Fruit fly (Drosophila melanogaster): ENCODE data around the gene beta-PheRS.

The beta-PheRS gene

DNA sequence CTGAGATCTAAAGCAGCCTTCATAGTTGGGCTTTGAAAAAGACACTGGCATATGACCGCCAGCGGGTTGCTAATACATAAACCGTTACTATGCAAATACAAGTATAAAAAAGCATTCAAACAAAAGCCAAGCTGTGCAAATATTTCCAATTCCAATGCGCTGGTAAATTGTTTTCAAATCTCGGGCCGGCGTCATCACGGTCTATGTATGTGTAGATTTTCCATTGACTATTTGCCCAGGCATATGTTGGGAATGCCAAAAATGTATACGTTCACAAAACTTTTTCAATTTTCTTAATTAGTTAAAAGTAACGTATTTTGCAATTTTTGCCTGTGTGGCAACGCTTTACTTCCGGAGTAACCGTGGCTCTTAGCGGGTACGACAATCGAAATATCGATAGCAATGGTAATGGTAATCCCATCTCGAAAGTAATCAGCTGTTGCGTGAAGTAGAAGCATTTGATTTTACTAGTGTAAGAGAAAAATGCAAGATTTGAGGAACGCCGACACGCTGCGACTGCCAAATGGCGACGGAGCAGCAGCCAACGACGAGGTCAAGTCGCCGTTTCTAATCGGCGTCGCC, 37.4 kb upstream of the beta-PheRS start, which contains the start of the genes CG34290 and Uck (continued):
- TF ChIP-seq NK7.1 (GFP tag; optimal IDR thresholded peaks at IDR 0.05): peak; percentile 84
- TF ChIP-seq CG16779 (GFP tag; IDR thresholded peaks at IDR 0.05): no peak; the same call in 1 of the 2 replicates
- TF ChIP-seq otp (GFP tag; IDR thresholded peaks at IDR 0.05): peak; percentile 89
- TF ChIP-seq MESR4 (GFP tag; optimal IDR thresholded peaks at IDR 0.05): peak; percentile 77
- peak; percentile 80 for TF ChIP-seq phol (tag; optimal IDR thresholded peaks at IDR 0.05)
- TF ChIP-seq CG6813 (GFP tag; optimal IDR thresholded peaks at IDR 0.05): peak; percentile 81
- peak; percentile 63 for TF ChIP-seq CG13424 (tag; optimal IDR thresholded peaks at IDR 0.05)
- TF ChIP-seq CG10147 (GFP tag; optimal IDR thresholded peaks at IDR 0.05): peak; percentile 79
- peak; percentile 15; the same call in 1 of the 2 replicates for TF ChIP-seq CG6272 (GFP tag; IDR thresholded peaks at IDR 0.05)
- peak; percentile 66 for TF ChIP-seq emc (GFP tag; optimal IDR thresholded peaks at IDR 0.05)
- TF ChIP-seq Ada2b (GFP tag; IDR thresholded peaks at IDR 0.05): peak; percentile 39; the same call in 1 of the 2 replicates
- peak; percentile 91 for TF ChIP-seq CG15514 (GFP tag; optimal IDR thresholded peaks at IDR 0.05)
- peak; percentile 79 for TF ChIP-seq dm (GFP tag; optimal IDR thresholded peaks at IDR 0.05)
- peak; percentile 27 for TF ChIP-seq CG13123 (GFP tag; optimal IDR thresholded peaks at IDR 0.05)
- no peak for TF ChIP-seq sc (optimal IDR thresholded peaks at IDR 0.05)
- TF ChIP-seq sc (GFP tag; optimal IDR thresholded peaks at IDR 0.05): peak; percentile 51
- no peak for TF ChIP-seq CG4730 (GFP tag; IDR thresholded peaks at IDR 0.05)
- 0 out of 3 replicates have a peak, but pooled peaks have one; percentile 50 for TF ChIP-seq sr (GFP tag; IDR thresholded peaks at IDR 0.05)
- TF ChIP-seq CG1602 (GFP tag; optimal IDR thresholded peaks at IDR 0.05): peak; percentile 32
- peak; percentile 53 to 77 for TF ChIP-seq chif (GFP tag; optimal IDR thresholded peaks at IDR 0.05)
- TF ChIP-seq CG30403 (GFP tag; optimal IDR thresholded peaks at IDR 0.05): peak; percentile 52
- peak; percentile 9 for TF ChIP-seq gcm2 (GFP tag; optimal IDR thresholded peaks at IDR 0.05)
- peak; percentile 77 for TF ChIP-seq CG16813 (GFP tag; IDR thresholded peaks at IDR 0.05; ENCODE audit: partially characterized antibody)
- peak; percentile 92 for TF ChIP-seq NfI (GFP tag; optimal IDR thresholded peaks at IDR 0.05)
- no peak for TF ChIP-seq CG14965 (GFP tag; optimal IDR thresholded peaks at IDR 0.05; ENCODE audit: borderline replicate concordance)
- TF ChIP-seq CG30020 (tag; optimal IDR thresholded peaks at IDR 0.05): peak; percentile 36
- TF ChIP-seq Rfx (GFP tag; IDR thresholded peaks at IDR 0.05): peak; percentile 89
- peak; percentile 77 for TF ChIP-seq Doc3 (GFP tag; IDR thresholded peaks at IDR 0.05; ENCODE audit: partially characterized antibody)
- TF ChIP-seq Nf-YB (GFP tag; optimal IDR thresholded peaks at IDR 0.05): peak; percentile 63
- peak; percentile 80 for TF ChIP-seq H15 (GFP tag; IDR thresholded peaks at IDR 0.05)
- TF ChIP-seq H2.0 (GFP tag; IDR thresholded peaks at IDR 0.05): peak; percentile 56
- TF ChIP-seq gce (GFP tag; IDR thresholded peaks at IDR 0.05): peak; percentile 78
- TF ChIP-seq pzg (GFP tag; optimal IDR thresholded peaks at IDR 0.05): peak; percentile 89
- peak; percentile 96 for TF ChIP-seq CG7987 (GFP tag; optimal IDR thresholded peaks at IDR 0.05)
- TF ChIP-seq CG9437 (GFP tag; optimal IDR thresholded peaks at IDR 0.05): peak; percentile 72
- TF ChIP-seq tll (GFP tag; optimal IDR thresholded peaks at IDR 0.05): no peak
- TF ChIP-seq Side (GFP tag; optimal IDR thresholded peaks at IDR 0.05): peak; percentile 89
- TF ChIP-seq ERR (GFP tag; optimal IDR thresholded peaks at IDR 0.05): peak; percentile 78
- TF ChIP-seq CG10543 (GFP tag; optimal IDR thresholded peaks at IDR 0.05): peak; percentile 87
- TF ChIP-seq Dad (GFP tag; optimal IDR thresholded peaks at IDR 0.05): peak; percentile 71
- TF ChIP-seq trh (GFP tag; optimal IDR thresholded peaks at IDR 0.05): peak; percentile 37
- TF ChIP-seq bab2 (GFP tag; optimal IDR thresholded peaks at IDR 0.05): peak; percentile 18
- peak; percentile 67 for TF ChIP-seq CG8089 (GFP tag; optimal IDR thresholded peaks at IDR 0.05)
- peak; percentile 49 for TF ChIP-seq slbo (GFP tag; IDR thresholded peaks at IDR 0.05)
- TF ChIP-seq CG18599 (GFP tag; optimal IDR thresholded peaks at IDR 0.05): peak; percentile 88
- TF ChIP-seq CG6791 (GFP tag; IDR thresholded peaks at IDR 0.05; ENCODE audit: partially characterized antibody): peak; percentile 83
- no peak for TF ChIP-seq lov (optimal IDR thresholded peaks at IDR 0.05)
- peak; percentile 62; the same call in 1 of the 3 replicates for TF ChIP-seq lov (GFP tag; IDR thresholded peaks at IDR 0.05)
- TF ChIP-seq CG6654 (GFP tag; optimal IDR thresholded peaks at IDR 0.05): peak; percentile 53

Measured in whole organism, embryonic.